Worm (Caenorhabditis elegans) whole organism, L4 larva: ENCODE results near the gene C37C3.1.

Experiments used
- F26F4.8 ChIP-seq: fragments of 200-800 bp; sonication (Bioruptor generic); conservative IDR thresholded peaks from 2 replicates; pipeline ENCODE4 v1.3.6; 2022; ENCODE audit warnings: missing genetic modification characterization, missing compliant biosample characterization
- Y105C5A.15 ChIP-seq: fragments of 200-800 bp; sonication (Bioruptor generic); IDR thresholded peaks from 2 replicates; pipeline ENCODE4 v1.3.6; 2022; ENCODE audit warnings: missing genetic modification characterization, missing compliant biosample characterization
- Y5F2A.4 ChIP-seq: fragments of 200-800 bp; sonication (Bioruptor generic); optimal IDR thresholded peaks from 2 replicates; lab custom pipeline; 2018; ENCODE audit warnings: mild to moderate bottlenecking, missing genetic modification characterization, missing compliant biosample characterization
- ZK337.2 ChIP-seq: fragments of 200-800 bp; sonication (Bioruptor generic); IDR thresholded peaks from 2 replicates; pipeline ENCODE4 v1.3.6; 2022; ENCODE audit warnings: missing genetic modification reagents, missing genetic modification characterization, missing compliant biosample characterization
- ZK546.5 ChIP-seq, 2 experiments: sonication (generic microtip); optimal IDR thresholded peaks; 2 replicates each; lab custom pipeline; 2017; ENCODE audit warnings: missing biosample characterization in 2 of 2, missing genetic modification characterization in 2 of 2
- ama-1 ChIP-seq: fragments of 150-350 bp; optimal IDR thresholded peaks from 2 replicates; lab custom pipeline; 2014; ENCODE audit warnings: inconsistent platforms, mixed read lengths
- arid-1 ChIP-seq: fragments of 200-800 bp; sonication (Bioruptor generic); conservative IDR thresholded peaks from 2 replicates; pipeline ENCODE4 v1.3.6; 2022; ENCODE audit warnings: missing genetic modification reagents, missing genetic modification characterization, missing compliant biosample characterization
- ceh-28 ChIP-seq: fragments of 150-350 bp; optimal IDR thresholded peaks from 2 replicates; lab custom pipeline; 2014; ENCODE audit warnings: missing biosample characterization, missing genetic modification reagents, missing genetic modification characterization
- daf-8 ChIP-seq: fragments of 200-800 bp; sonication (Bioruptor generic); IDR thresholded peaks from 2 replicates; pipeline ENCODE4 v1.3.6; 2022; ENCODE audit warnings: missing genetic modification characterization, missing compliant biosample characterization
- dmd-6 ChIP-seq: fragments of 200-800 bp; sonication (Bioruptor generic); IDR thresholded peaks from 2 replicates; pipeline ENCODE4 v1.3.6; 2022; ENCODE audit warnings: missing genetic modification reagents, missing genetic modification characterization, missing compliant biosample characterization
- dmd-8 ChIP-seq: fragments of 200-800 bp; sonication (Bioruptor generic); IDR thresholded peaks from 2 replicates; pipeline ENCODE4 v1.3.6; 2022; ENCODE audit warnings: missing genetic modification characterization, missing compliant biosample characterization
- dpl-1 ChIP-seq: fragments of 150-350 bp; optimal IDR thresholded peaks from 2 replicates; lab custom pipeline; 2014; ENCODE audit warnings: missing biosample characterization, missing genetic modification reagents, missing genetic modification characterization
- dve-1 ChIP-seq: sonication (generic microtip); optimal IDR thresholded peaks from 2 replicates; lab custom pipeline; 2017; ENCODE audit warnings: antibody characterized with exemption, mild to moderate bottlenecking, missing genetic modification characterization, missing compliant biosample characterization; ENCODE audit not compliant: insufficient read depth
- fkh-10 ChIP-seq: fragments of 150-350 bp; optimal IDR thresholded peaks from 2 replicates; lab custom pipeline; 2014; ENCODE audit warnings: missing biosample characterization, missing genetic modification reagents, missing genetic modification characterization
- hlh-11 ChIP-seq: fragments of 200-800 bp; sonication (Bioruptor generic); optimal IDR thresholded peaks from 2 replicates; lab custom pipeline; 2018; ENCODE audit warnings: mild to moderate bottlenecking, missing genetic modification characterization, missing compliant biosample characterization
- hlh-30 ChIP-seq: sonication (generic microtip); optimal IDR thresholded peaks from 2 replicates; lab custom pipeline; 2017; ENCODE audit warnings: antibody characterized with exemption, mild to moderate bottlenecking, missing genetic modification characterization, missing compliant biosample characterization; ENCODE audit not compliant: insufficient read depth
- lim-7 ChIP-seq: fragments of 200-800 bp; sonication (Bioruptor generic); IDR thresholded peaks from 2 replicates; pipeline ENCODE4 v1.3.6; 2022; ENCODE audit warnings: missing genetic modification characterization, missing compliant biosample characterization
- madf-5 ChIP-seq, 2 experiments: fragments of 200-800 bp; sonication (Bioruptor generic); IDR thresholded peaks; 2 replicates each; pipeline ENCODE4 v1.3.6; 2022; ENCODE audit warnings: missing compliant biosample characterization in 2 of 2, missing genetic modification characterization in 2 of 2
- mdl-1 ChIP-seq, 2 experiments: fragments of 150-350 bp in 1 of 2; sonication (generic microtip) in 1 of 2; optimal IDR thresholded peaks; 2 replicates each; lab custom pipeline; 2014 to 2017; ENCODE audit warnings: missing biosample characterization in 2 of 2, missing genetic modification characterization in 2 of 2
- mdt-29 ChIP-seq: fragments of 200-800 bp; sonication (Bioruptor generic); IDR thresholded peaks from 2 replicates; pipeline ENCODE4 v1.3.6; 2022; ENCODE audit warnings: missing genetic modification reagents, missing genetic modification characterization, missing compliant biosample characterization
- mep-1 ChIP-seq: fragments of 150-350 bp; sonication (generic microtip); optimal IDR thresholded peaks from 3 replicates; lab custom pipeline; 2014; ENCODE audit warnings: missing biosample characterization, missing genetic modification characterization
- nhr-102 ChIP-seq: sonication (generic microtip); optimal IDR thresholded peaks from 2 replicates; lab custom pipeline; 2016; ENCODE audit warnings: mild to moderate bottlenecking, missing genetic modification characterization, moderate library complexity, missing compliant biosample characterization
- nhr-28 ChIP-seq: fragments of 150-350 bp; optimal IDR thresholded peaks from 2 replicates; lab custom pipeline; 2014; ENCODE audit warnings: missing biosample characterization, missing genetic modification characterization
- nhr-48 ChIP-seq: sonication (generic microtip); optimal IDR thresholded peaks from 2 replicates; lab custom pipeline; 2016; ENCODE audit warnings: mild to moderate bottlenecking, missing genetic modification characterization, missing compliant biosample characterization
- pha-4 ChIP-seq, 2 experiments: fragments of 150-350 bp in 1 of 2; fragments of 200-800 bp in 1 of 2; sonication (Bioruptor generic) in 1 of 2; IDR thresholded peaks in 1 of 2; optimal IDR thresholded peaks in 1 of 2; 2 replicates each; pipeline versions ENCODE4 v1.3.6 to Lab custom; 2014 to 2022; ENCODE audit warnings: missing genetic modification characterization in 2 of 2, missing genetic modification reagents in 2 of 2, missing biosample characterization in 1 of 2, missing compliant biosample characterization in 1 of 2
- php-3 ChIP-seq: fragments of 200-800 bp; sonication (Bioruptor generic); IDR thresholded peaks from 2 replicates; pipeline ENCODE4 v1.3.6; 2022; ENCODE audit warnings: missing genetic modification reagents, missing genetic modification characterization, missing compliant biosample characterization
- pqm-1 ChIP-seq: sonication (generic microtip); optimal IDR thresholded peaks from 2 replicates; lab custom pipeline; 2017; ENCODE audit warnings: missing biosample characterization, missing genetic modification characterization
- set-16 ChIP-seq: fragments of 200-800 bp; sonication (Bioruptor generic); IDR thresholded peaks from 2 replicates; pipeline ENCODE4 v1.3.6; 2022; ENCODE audit warnings: missing genetic modification reagents, missing genetic modification characterization, missing compliant biosample characterization
- spr-1 ChIP-seq: sonication (generic microtip); optimal IDR thresholded peaks from 2 replicates; lab custom pipeline; 2016; ENCODE audit warnings: mild to moderate bottlenecking, missing genetic modification characterization, missing compliant biosample characterization
- unc-62 ChIP-seq, 3 experiments: fragments of 150-350 bp in 1 of 3; sonication (generic microtip); optimal IDR thresholded peaks in 2 of 3; peaks in 1 of 3; 1 replicate in 1 of 3; 2 replicates in 2 of 3; lab custom pipeline; 2014 to 2017; ENCODE audit warnings: missing biosample characterization in 3 of 3, missing genetic modification characterization in 3 of 3, missing genetic modification reagents in 3 of 3, missing genotype in 1 of 3
- ztf-11 ChIP-seq: fragments of 150-350 bp; optimal IDR thresholded peaks from 2 replicates; lab custom pipeline; 2014; ENCODE audit warnings: missing biosample characterization, missing genetic modification characterization

The C37C3.1 gene

DNA sequence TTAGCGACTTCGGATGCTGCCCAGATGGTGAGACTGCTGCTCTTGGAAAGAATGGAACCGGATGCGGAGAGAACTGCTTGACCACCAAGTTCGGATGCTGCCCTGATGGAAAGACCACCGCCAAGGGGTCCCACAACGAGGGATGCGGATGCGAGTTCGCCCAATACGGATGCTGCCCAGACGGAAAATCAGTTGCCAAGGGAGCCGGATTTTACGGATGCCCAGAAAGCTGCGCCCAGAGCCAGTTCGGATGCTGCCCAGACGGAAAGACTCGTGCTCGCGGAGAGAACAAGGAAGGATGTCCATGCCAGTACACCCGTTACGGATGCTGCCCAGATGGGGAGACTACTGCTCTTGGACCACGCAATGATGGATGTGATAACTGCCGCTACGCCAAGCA is 26.8 kb upstream of the C37C3.1 start:
- TF ChIP-seq set-16 (GFP tag; lab: Robert Waterston, UW), result peak; percentile 85
- no peak for TF ChIP-seq arid-1

- TF ChIP-seq mep-1 (tag; lab: Kevin White, UChicago) (peak; percentile 53), madf-5 (GFP tag; IDR thresholded peaks at IDR 0.05; lab: Robert Waterston, UW) (no peak), ama-1 (lab: Kevin White, UChicago) (no peak), nhr-102 (tag; lab: Kevin White, UChicago) (no peak), mdl-1 (tag; optimal IDR thresholded peaks at IDR 0.05; lab: Kevin White, UChicago) (peak in 1 of 2 experiments; percentile 46), unc-62 (GFP tag; optimal IDR thresholded peaks at IDR 0.05 in 1 of 2; lab: Kevin White, UChicago) (peak in 1 of 2 experiments; percentile 62), unc-62 (tag; optimal IDR thresholded peaks at IDR 0.05; lab: Kevin White, UChicago) (no peak), hlh-11 (tag; lab: Kevin White, UChicago) (peak; percentile 2), F26F4.8 (GFP tag; lab: Robert Waterston, UW) (no peak), dpl-1 (GFP tag; lab: Kevin White, UChicago) (no peak), ZK546.5 (tag; optimal IDR thresholded peaks at IDR 0.05; lab: Kevin White, UChicago) (no peak), dve-1 (no peak), nhr-28 (tag; lab: Kevin White, UChicago) (peak; percentile 46), dmd-6 (GFP tag; lab: Robert Waterston, UW) (no peak), hlh-30 (tag; lab: Kevin White, UChicago) (peak; percentile 45)
Measured at ce11 chrV:7836911-7837310, 20.9 kb upstream of the C37C3.1 start, which contains the start of gene txt-5. Gene txt-5 (minus strand): TSS chrV:7837134.

DNA sequence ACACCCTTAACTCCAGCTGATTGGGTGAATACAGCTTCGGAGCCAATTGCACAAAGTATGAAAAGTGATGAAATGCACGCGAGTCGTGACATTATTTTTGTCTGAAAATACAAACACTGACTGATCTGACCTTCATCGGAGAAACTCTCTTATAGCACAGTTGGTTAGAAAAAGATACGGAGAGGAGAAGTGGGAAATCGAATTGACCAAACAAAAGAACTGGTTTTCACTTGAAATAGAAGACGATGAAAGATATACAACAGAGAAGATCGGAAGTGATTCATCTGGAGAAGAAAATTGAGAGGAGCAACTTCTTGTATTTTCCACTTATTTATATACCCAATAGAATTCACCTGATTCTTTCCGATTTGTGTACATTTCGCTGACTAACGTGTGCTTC is 20.0 kb upstream of the C37C3.1 start, which contains the start of gene ttr-33:
ttr-33 (minus strand) TSS at position 101 of the 400 bp plus-strand sequence.
- TF ChIP-seq fkh-10 (no peak), nhr-28 (tag; lab: Kevin White, UChicago) (peak; percentile 4), ama-1 (lab: Kevin White, UChicago) (peak; percentile 5)

DNA sequence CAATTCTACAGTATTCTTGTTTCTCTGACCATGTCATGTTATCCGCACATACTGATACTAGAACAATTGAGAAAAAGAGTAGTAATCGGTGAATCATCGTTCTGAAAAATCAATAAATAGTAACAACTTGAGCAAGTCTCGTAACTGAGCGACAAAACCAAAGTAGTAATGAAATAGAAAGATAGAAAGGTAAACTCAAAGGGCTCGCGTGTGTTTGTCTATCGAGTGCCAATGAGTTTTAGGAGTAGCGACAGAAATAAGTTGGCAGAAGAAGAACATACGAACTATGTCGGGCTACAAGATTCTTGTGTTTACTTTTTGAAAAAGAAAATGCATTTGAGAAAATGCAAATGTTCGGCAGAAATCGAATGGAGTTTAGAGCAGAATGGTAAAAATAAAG is 18.3 kb upstream of the C37C3.1 start, which contains the start of gene C37C3.12:
C37C3.12 (minus strand) TSS at position 101 of the 400 bp plus-strand sequence.
- TF ChIP-seq lim-7 (GFP tag; lab: Robert Waterston, UW), result no peak
- no peak for TF ChIP-seq nhr-48
- TF ChIP-seq Y5F2A.4 (GFP tag; lab: Kevin White, UChicago), result no peak
- TF ChIP-seq F26F4.8 (GFP tag; lab: Robert Waterston, UW), result no peak
- no peak for TF ChIP-seq ceh-28 (tag; lab: Kevin White, UChicago)

DNA sequence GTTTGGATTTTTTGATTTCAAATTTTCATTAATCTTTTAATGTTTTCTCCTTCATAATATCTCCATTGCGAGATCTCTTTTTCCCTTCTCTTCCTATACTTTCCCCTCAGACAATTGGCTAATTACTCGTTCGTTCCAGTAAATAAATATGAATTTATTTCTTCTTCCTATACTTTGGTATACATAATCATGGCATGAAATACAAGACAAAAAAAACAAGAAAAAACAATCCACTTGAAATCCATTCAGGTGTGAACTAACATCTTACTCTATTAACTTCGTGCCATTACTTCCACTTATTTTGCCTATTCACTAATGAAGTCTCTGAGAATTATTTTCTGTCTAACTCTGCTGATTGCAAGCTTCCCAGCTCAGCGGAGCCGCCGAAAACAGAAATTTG is 15.5 kb upstream of the C37C3.1 start, which contains the start of gene grd-8:
grd-8 (plus strand) TSS at position 301 of the 400 bp plus-strand sequence.
- TF ChIP-seq php-3 (GFP tag; lab: Robert Waterston, UW) (no peak), dmd-8 (no peak), spr-1 (tag; lab: Kevin White, UChicago) (no peak), madf-5 (GFP tag; IDR thresholded peaks at IDR 0.05; lab: Robert Waterston, UW) (no peak), mdt-29 (GFP tag; lab: Robert Waterston, UW) (no peak), pqm-1 (no peak), daf-8 (GFP tag; lab: Robert Waterston, UW) (no peak), ZK337.2 (GFP tag; lab: Robert Waterston, UW) (no peak), set-16 (GFP tag; lab: Robert Waterston, UW) (no peak), pha-4 (GFP tag; IDR thresholded peaks at IDR 0.05; lab: Robert Waterston, UW) (no peak), pha-4 (tag; optimal IDR thresholded peaks at IDR 0.05; lab: Kevin White, UChicago) (no peak), ztf-11 (tag; lab: Kevin White, UChicago) (no peak), Y105C5A.15 (GFP tag; lab: Robert Waterston, UW) (no peak)
- TF ChIP-seq, all 104 proteins: peak for 0
